Fruit fly (Drosophila melanogaster): ENCODE data around the gene CG11679.

The CG11679 gene

dm6 chrX:15701047-15701446 lies 37.7 kb downstream of the CG11679 start, which contains the start of gene CG9240:
TSS of gene CG9240 (minus strand) at chrX:15701259.
- TF ChIP-seq Dif (GFP tag; optimal IDR thresholded peaks at IDR 0.05; ENCODE audit: partially characterized antibody), result no peak
- TF ChIP-seq Mio (GFP tag; optimal IDR thresholded peaks at IDR 0.05), result no peak
- TF ChIP-seq fru (GFP tag; optimal IDR thresholded peaks at IDR 0.05), result no peak
- no peak for TF ChIP-seq dl (GFP tag; optimal IDR thresholded peaks at IDR 0.05; ENCODE audit: insufficient read depth in 1 of 2, partially characterized antibody in 2 of 2)
- no peak for TF ChIP-seq jim (GFP tag; optimal IDR thresholded peaks at IDR 0.05)
- TF ChIP-seq woc (GFP tag; optimal IDR thresholded peaks at IDR 0.05), result no peak
- peak; percentile 48 for TF ChIP-seq rgr (GFP tag; optimal IDR thresholded peaks at IDR 0.05)

dm6 chrX:15697581-15698208 lies 41.1 kb downstream of the CG11679 start:
- TF ChIP-seq CG32264 (GFP tag; optimal IDR thresholded peaks at IDR 0.05) (peak; percentile 20), h (GFP tag; optimal IDR thresholded peaks at IDR 0.05) (peak; percentile 90), CG9705 (GFP tag; optimal IDR thresholded peaks at IDR 0.05) (peak; percentile 70), GATAd (GFP tag; optimal IDR thresholded peaks at IDR 0.05) (no peak), sv (GFP tag; optimal IDR thresholded peaks at IDR 0.05) (peak; percentile 77), Hr78 (GFP tag; optimal IDR thresholded peaks at IDR 0.05) (no peak), Myc (optimal IDR thresholded peaks at IDR 0.05) (peak; percentile 59), tai (GFP tag; optimal IDR thresholded peaks at IDR 0.05) (no peak), br (GFP tag; optimal IDR thresholded peaks at IDR 0.05) (peak; percentile 70), rgr (GFP tag; optimal IDR thresholded peaks at IDR 0.05) (peak; percentile 92), brk (GFP tag; optimal IDR thresholded peaks at IDR 0.05) (no peak), Jra (GFP tag; optimal IDR thresholded peaks at IDR 0.05) (peak; percentile 49), pan (optimal IDR thresholded peaks at IDR 0.05) (no peak), psq (GFP tag; optimal IDR thresholded peaks at IDR 0.05) (peak; percentile 73), HLH106 (tag; optimal IDR thresholded peaks at IDR 0.05) (peak; percentile 88), dmrt93B (GFP tag; optimal IDR thresholded peaks at IDR 0.05) (peak; percentile 85), Rel (GFP tag; optimal IDR thresholded peaks at IDR 0.05) (peak; percentile 69), Rel (tag; optimal IDR thresholded peaks at IDR 0.05) (peak; percentile 43), OdsH (GFP tag; optimal IDR thresholded peaks at IDR 0.05) (peak; percentile 84), dl (GFP tag; optimal IDR thresholded peaks at IDR 0.05; ENCODE audit: insufficient read depth in 1 of 2, partially characterized antibody in 2 of 2) (no peak), N (GFP tag; optimal IDR thresholded peaks at IDR 0.05) (no peak), Sp1 (GFP tag; optimal IDR thresholded peaks at IDR 0.05) (peak; percentile 88), Hnf4 (GFP tag; optimal IDR thresholded peaks at IDR 0.05) (peak; percentile 71), fru (GFP tag; optimal IDR thresholded peaks at IDR 0.05) (peak; percentile 87), sage (GFP tag; optimal IDR thresholded peaks at IDR 0.05) (peak; percentile 74), ey (GFP tag; optimal IDR thresholded peaks at IDR 0.05) (peak; percentile 61), woc (GFP tag; optimal IDR thresholded peaks at IDR 0.05) (peak; percentile 33), lola (GFP tag; optimal IDR thresholded peaks at IDR 0.05) (no peak), foxo (GFP tag; optimal IDR thresholded peaks at IDR 0.05) (peak in 1 of 2 experiments; percentile 95)

- peak; percentile 93 for TF ChIP-seq Myc (optimal IDR thresholded peaks at IDR 0.05)
- peak; percentile 55 for TF ChIP-seq woc (GFP tag; optimal IDR thresholded peaks at IDR 0.05)
- TF ChIP-seq Sp1 (GFP tag; optimal IDR thresholded peaks at IDR 0.05), result no peak
- peak; percentile 14 for TF ChIP-seq ey (GFP tag; optimal IDR thresholded peaks at IDR 0.05)
- no peak for TF ChIP-seq dsf (GFP tag; optimal IDR thresholded peaks at IDR 0.05; ENCODE audit: borderline replicate concordance)
- peak; percentile 31 for TF ChIP-seq HLH106 (tag; optimal IDR thresholded peaks at IDR 0.05)
- TF ChIP-seq h (GFP tag; optimal IDR thresholded peaks at IDR 0.05), result no peak
These were observed 41.8 kb downstream of the CG11679 start, which contains the start of gene CG8128 for dm6 chrX:15696854-15697540. TSS of gene CG8128 (plus strand) at chrX:15697494.

- no peak for TF ChIP-seq CG32264 (GFP tag; optimal IDR thresholded peaks at IDR 0.05)
- no peak for TF ChIP-seq foxo (GFP tag; optimal IDR thresholded peaks at IDR 0.05)
- no peak for TF ChIP-seq Myc (optimal IDR thresholded peaks at IDR 0.05)
- TF ChIP-seq CG9705 (GFP tag; optimal IDR thresholded peaks at IDR 0.05), result no peak
- TF ChIP-seq Vsx2 (GFP tag; optimal IDR thresholded peaks at IDR 0.05; ENCODE audit: partially characterized antibody), result no peak
- no peak for TF ChIP-seq Hnf4 (GFP tag; optimal IDR thresholded peaks at IDR 0.05)
- no peak for TF ChIP-seq dsf (GFP tag; optimal IDR thresholded peaks at IDR 0.05; ENCODE audit: borderline replicate concordance)
- TF ChIP-seq rgr (GFP tag; optimal IDR thresholded peaks at IDR 0.05), result no peak
- no peak for TF ChIP-seq ey (GFP tag; optimal IDR thresholded peaks at IDR 0.05)
These were observed 50.0 kb downstream of the CG11679 start, which contains the start of gene CG15599 for dm6 chrX:15688757-15689156. TSS of gene CG15599 (minus strand) at chrX:15688857.
